Worm (Caenorhabditis elegans): ENCODE data around the gene srz-15.

Gene srz-15

DNA sequence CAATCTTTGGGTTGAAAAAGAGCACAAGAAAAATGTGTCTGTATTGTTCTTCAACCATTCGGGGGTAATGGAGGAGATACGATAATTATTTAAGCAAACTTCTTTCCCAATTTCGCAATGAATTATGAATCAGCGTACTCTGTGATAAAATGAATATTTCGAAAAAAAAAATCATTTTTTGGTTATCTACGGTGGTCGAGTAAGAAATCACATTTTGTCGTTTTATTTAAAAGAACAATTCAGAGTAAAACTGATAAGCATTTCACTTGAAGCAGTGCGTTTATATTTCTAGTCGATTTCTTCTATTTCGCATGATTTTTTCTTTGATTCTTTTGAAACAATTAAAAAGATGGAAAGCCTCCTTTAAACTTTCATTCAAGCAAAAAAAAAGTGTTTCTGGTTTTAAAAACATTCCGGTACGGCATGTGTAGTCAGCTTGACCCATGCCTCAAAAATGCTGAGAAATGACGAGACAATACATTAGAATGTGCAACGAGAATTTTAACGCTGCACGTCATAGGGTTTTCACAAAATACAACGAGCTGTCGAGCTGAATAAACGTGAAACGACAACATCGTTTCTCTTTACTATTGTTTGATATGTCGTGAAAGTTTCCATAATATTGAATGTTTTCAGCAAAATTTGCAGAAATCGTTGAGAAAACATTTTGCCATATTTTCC lies 13.0 kb upstream of the srz-15 start, which contains the start of gene K08D8.2:
Gene K08D8.2, plus strand, starts transcription at position 631 of the 681 bp plus-strand sequence.
- TF ChIP-seq unc-42 (tag; optimal IDR thresholded peaks at IDR 0.05) = no peak
- no peak for TF ChIP-seq syd-9 (tag; optimal IDR thresholded peaks at IDR 0.05)
- TF ChIP-seq ceh-34 (tag; optimal IDR thresholded peaks at IDR 0.05) = no peak
- TF ChIP-seq tbx-2 (tag; optimal IDR thresholded peaks at IDR 0.05) = no peak
- no peak for TF ChIP-seq ceh-48 (tag; optimal IDR thresholded peaks at IDR 0.05)
- TF ChIP-seq ets-4 (tag; optimal IDR thresholded peaks at IDR 0.05) = no peak
- TF ChIP-seq unc-86 (tag; optimal IDR thresholded peaks at IDR 0.05) = no peak
- TF ChIP-seq hlh-30 (tag; optimal IDR thresholded peaks at IDR 0.05; ENCODE audit: insufficient read depth) = no peak
- TF ChIP-seq hlh-15 (tag; optimal IDR thresholded peaks at IDR 0.05) = no peak
- TF ChIP-seq madf-2 (tag; optimal IDR thresholded peaks at IDR 0.05) = no peak
- no peak for TF ChIP-seq pha-2 (tag; optimal IDR thresholded peaks at IDR 0.05)
- no peak for TF ChIP-seq ttx-3 (tag; optimal IDR thresholded peaks at IDR 0.05)
- TF ChIP-seq sox-2 (GFP tag; IDR thresholded peaks at IDR 0.05) = no peak
- TF ChIP-seq C08G9.2 (tag; optimal IDR thresholded peaks at IDR 0.05) = no peak
- TF ChIP-seq dmd-4 (tag; optimal IDR thresholded peaks at IDR 0.05; ENCODE audit: borderline replicate concordance) = no peak
- no peak for TF ChIP-seq ceh-14 (tag; optimal IDR thresholded peaks at IDR 0.05)
- no peak for TF ChIP-seq unc-3 (GFP tag; conservative IDR thresholded peaks at IDR 0.05)
- TF ChIP-seq unc-3 (tag; optimal IDR thresholded peaks at IDR 0.05) = no peak
- no peak for TF ChIP-seq gmeb-2 (tag; optimal IDR thresholded peaks at IDR 0.05)
- no peak for TF ChIP-seq T23F11.4 (GFP tag; optimal IDR thresholded peaks at IDR 0.05)

DNA sequence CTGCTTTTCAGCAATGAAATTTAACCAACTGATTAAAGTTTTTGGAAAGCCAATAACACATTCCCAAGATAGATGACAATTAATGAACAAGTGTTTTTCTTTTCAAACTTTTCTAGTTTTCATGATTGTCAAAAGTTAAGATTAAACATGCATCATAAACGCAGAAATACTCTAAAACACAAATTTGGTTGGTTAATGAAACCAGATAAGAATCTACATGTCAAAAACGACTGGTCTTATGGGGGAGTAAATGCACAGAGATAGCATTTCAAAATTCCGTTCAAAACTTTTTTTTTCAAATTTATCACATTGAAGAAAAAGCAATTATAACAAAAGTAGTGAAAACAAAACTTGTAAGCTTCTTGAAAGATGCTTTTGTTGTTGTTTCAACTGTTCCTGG lies 11.9 kb upstream of the srz-15 start:
- TF ChIP-seq ceh-24 (tag; optimal IDR thresholded peaks at IDR 0.05) = no peak
- TF ChIP-seq pha-2 (tag; optimal IDR thresholded peaks at IDR 0.05) = no peak
- TF ChIP-seq ets-4 (tag; optimal IDR thresholded peaks at IDR 0.05) = no peak
- TF ChIP-seq ceh-2 (tag; optimal IDR thresholded peaks at IDR 0.05) = no peak
- TF ChIP-seq sox-4 (tag; optimal IDR thresholded peaks at IDR 0.05) = no peak
- no peak for TF ChIP-seq ceh-19 (GFP tag; optimal IDR thresholded peaks at IDR 0.05)
- TF ChIP-seq pros-1 (tag; optimal IDR thresholded peaks at IDR 0.05) = no peak
- TF ChIP-seq T23F11.4 (GFP tag; optimal IDR thresholded peaks at IDR 0.05) = no peak

DNA sequence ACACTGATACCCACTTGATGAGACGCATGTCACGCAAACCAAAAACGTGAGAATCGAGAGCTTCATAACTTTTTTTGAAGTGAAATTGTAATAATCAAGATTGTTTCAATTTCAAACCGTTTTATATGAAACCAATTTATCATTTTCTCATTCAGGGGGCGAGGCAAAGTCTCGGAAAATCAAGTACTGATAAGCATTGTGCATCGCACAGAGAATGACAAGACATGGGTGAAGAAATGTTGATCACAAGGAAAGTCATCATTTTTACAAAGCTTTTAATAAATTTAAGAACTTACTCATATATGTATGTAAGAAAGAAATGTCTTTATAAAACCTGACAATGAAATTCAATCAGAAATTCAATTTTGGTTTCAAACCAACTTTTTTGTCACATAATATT lies 9.1 kb upstream of the srz-15 start, which contains the start of gene K08D8.3:
Gene K08D8.3, minus strand, starts transcription at position 131 of the 400 bp plus-strand sequence.
- TF ChIP-seq hlh-13 (GFP tag; optimal IDR thresholded peaks at IDR 0.05) (no peak), dmd-4 (tag; optimal IDR thresholded peaks at IDR 0.05; ENCODE audit: borderline replicate concordance) (no peak)

DNA sequence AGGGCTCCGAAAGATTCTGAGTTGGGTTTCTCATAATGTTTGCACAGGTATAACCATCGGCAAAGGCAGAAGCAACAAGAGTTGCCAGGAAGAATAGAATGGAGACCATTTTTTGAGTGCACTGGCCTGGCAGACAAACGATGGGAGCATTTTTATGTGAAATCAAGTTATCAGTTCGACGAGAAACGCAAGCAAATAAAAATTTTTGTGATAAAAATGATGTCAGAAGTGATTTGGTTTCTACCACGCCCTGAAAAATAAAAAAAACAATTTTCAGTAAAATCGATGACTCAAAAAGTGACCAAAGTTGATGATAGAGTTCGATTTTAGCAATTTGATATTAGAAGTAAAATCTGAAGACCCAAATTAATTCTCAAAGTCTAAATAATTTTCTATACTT lies 5.7 kb upstream of the srz-15 start, which contains the start of gene K08D8.4:
Gene K08D8.4, minus strand, starts transcription at position 128 of the 400 bp plus-strand sequence.
- TF ChIP-seq pqm-1 (tag; optimal IDR thresholded peaks at IDR 0.05) (no peak), elt-2 (tag; optimal IDR thresholded peaks at IDR 0.05) (peak; percentile 15)

DNA sequence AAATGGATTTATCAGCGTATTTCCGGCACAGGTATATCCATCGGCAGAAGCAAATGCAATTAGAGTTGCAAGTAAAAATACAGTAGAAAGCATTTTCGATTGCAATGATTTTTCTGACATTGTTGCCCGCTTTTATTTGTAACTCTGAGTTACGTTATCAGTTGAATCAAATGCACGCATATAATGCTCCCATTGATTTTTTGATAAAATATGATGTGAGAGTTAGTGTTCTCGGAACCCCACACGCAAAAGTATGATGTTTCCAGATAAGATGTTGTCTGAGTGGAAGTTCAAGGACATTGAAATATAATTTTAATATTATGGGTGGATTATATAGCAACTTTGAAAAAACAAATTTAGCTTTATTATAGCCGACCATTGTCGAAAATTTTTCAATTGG lies 3.6 kb upstream of the srz-15 start, which contains the start of gene K08D8.5:
Gene K08D8.5, minus strand, starts transcription at position 140 of the 400 bp plus-strand sequence.
- TF ChIP-seq elt-2 (tag; optimal IDR thresholded peaks at IDR 0.05) = peak; percentile 39
- no peak for TF ChIP-seq pha-2 (tag; optimal IDR thresholded peaks at IDR 0.05)

DNA sequence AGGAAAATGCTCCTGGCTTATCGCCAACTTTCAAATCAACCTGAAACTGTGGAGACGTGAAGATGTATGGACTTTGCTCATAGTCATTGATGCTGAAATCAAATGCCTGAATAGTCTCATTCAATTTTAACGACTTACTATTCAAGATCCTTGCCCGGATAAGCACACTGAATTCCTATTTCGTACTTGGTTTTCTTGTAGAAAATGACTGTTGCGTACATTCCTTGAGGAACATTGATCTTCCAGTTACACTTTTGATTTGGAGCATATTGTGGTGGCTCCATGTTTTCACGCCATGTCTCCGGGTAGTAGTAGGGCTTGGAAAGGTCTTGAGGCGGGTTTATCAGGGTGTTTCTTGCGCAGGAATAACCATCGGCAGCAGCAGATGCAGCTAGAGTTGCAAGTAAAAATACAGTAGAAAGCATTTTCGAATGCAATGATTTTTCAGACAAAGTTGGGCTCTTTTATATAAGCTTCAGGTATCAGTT lies 1.0 kb upstream of the srz-15 start, which contains the start of gene irg-6:
Gene irg-6, minus strand, starts transcription at position 438 of the 488 bp plus-strand sequence.
- TF ChIP-seq ceh-31 (tag; optimal IDR thresholded peaks at IDR 0.05) (no peak), K02D7.2 (tag; optimal IDR thresholded peaks at IDR 0.05) (no peak), ceh-18 (tag; optimal IDR thresholded peaks at IDR 0.05) (no peak), ahr-1 (tag; optimal IDR thresholded peaks at IDR 0.05) (no peak), elt-4 (tag; optimal IDR thresholded peaks at IDR 0.05) (no peak), pha-2 (tag; optimal IDR thresholded peaks at IDR 0.05) (no peak)
